Fruit fly (Drosophila melanogaster): Measurements from ENCODE around the gene Tl.

Tl gene

dm6 chr3R:26881121-26881895 lies 82.5 kb downstream of the Tl start, which contains the start of the genes ro and T48 (continued):
- TF ChIP-seq CG7987 (GFP tag; optimal IDR thresholded peaks at IDR 0.05), result peak; percentile 42
- no peak for TF ChIP-seq CG16815 (GFP tag; optimal IDR thresholded peaks at IDR 0.05)
- peak; percentile 8 for TF ChIP-seq Chrac-16 (GFP tag; optimal IDR thresholded peaks at IDR 0.05)
- TF ChIP-seq CG4730 (GFP tag; IDR thresholded peaks at IDR 0.05), result no peak
- no peak for TF ChIP-seq CG16863 (GFP tag; optimal IDR thresholded peaks at IDR 0.05)
- TF ChIP-seq grau (tag; optimal IDR thresholded peaks at IDR 0.05), result peak; percentile 41
- TF ChIP-seq eyg (GFP tag; optimal IDR thresholded peaks at IDR 0.05), result peak; percentile 15
- no peak for TF ChIP-seq CG30431 (GFP tag; optimal IDR thresholded peaks at IDR 0.05)
- 0 out of 3 replicates have a peak, but pooled peaks have one; percentile 8 for TF ChIP-seq CG14860 (GFP tag; IDR thresholded peaks at IDR 0.05; ENCODE audit: partially characterized antibody)
- no peak for TF ChIP-seq D19B (GFP tag; optimal IDR thresholded peaks at IDR 0.05)
- peak; percentile 96 for TF ChIP-seq Med (GFP tag)
- TF ChIP-seq Oli (tag; optimal IDR thresholded peaks at IDR 0.05), result no peak
- TF ChIP-seq trh (GFP tag; optimal IDR thresholded peaks at IDR 0.05), result no peak
- peak; percentile 49 for TF ChIP-seq CG10147 (GFP tag; optimal IDR thresholded peaks at IDR 0.05)
- TF ChIP-seq pfk (GFP tag; optimal IDR thresholded peaks at IDR 0.05), result no peak
- no peak for TF ChIP-seq Ada2b (GFP tag; IDR thresholded peaks at IDR 0.05)
- TF ChIP-seq CrebB (tag; optimal IDR thresholded peaks at IDR 0.05), result peak; percentile 51
- TF ChIP-seq CG11085 (GFP tag; IDR thresholded peaks at IDR 0.05), result peak; percentile 42; the same call in 1 of the 2 replicates
- TF ChIP-seq Abd-B (GFP tag; optimal IDR thresholded peaks at IDR 0.05), result peak; percentile 42
- peak; percentile 68 for TF ChIP-seq bcd (GFP tag; optimal IDR thresholded peaks at IDR 0.05)
- TF ChIP-seq Rfx (GFP tag; IDR thresholded peaks at IDR 0.05), result peak; percentile 70
- peak; percentile 79 for TF ChIP-seq Sin3A (optimal IDR thresholded peaks at IDR 0.05)
- TF ChIP-seq inv (GFP tag; IDR thresholded peaks at IDR 0.05; ENCODE audit: partially characterized antibody), result peak; percentile 52; the same call in 1 of the 2 replicates
- TF ChIP-seq Hr3 (GFP tag; optimal IDR thresholded peaks at IDR 0.05), result peak; percentile 32
- no peak for TF ChIP-seq E2f1 (GFP tag; IDR thresholded peaks at IDR 0.05)
- TF ChIP-seq cato (GFP tag; optimal IDR thresholded peaks at IDR 0.05; ENCODE audit: borderline replicate concordance), result no peak
- TF ChIP-seq ara (GFP tag; IDR thresholded peaks at IDR 0.05), result no peak
- peak; percentile 22; the same call in 1 of the 2 replicates for TF ChIP-seq CG6272 (GFP tag; IDR thresholded peaks at IDR 0.05)
- no peak for TF ChIP-seq CG2129 (GFP tag; IDR thresholded peaks at IDR 0.05; ENCODE audit: partially characterized antibody)
- TF ChIP-seq CG7928 (GFP tag; optimal IDR thresholded peaks at IDR 0.05), result peak; percentile 90
- no peak for TF ChIP-seq en (GFP tag; optimal IDR thresholded peaks at IDR 0.05)
- TF ChIP-seq Hr51 (GFP tag; optimal IDR thresholded peaks at IDR 0.05), result peak; percentile 26 to 53
- no peak for TF ChIP-seq CG12219 (GFP tag; optimal IDR thresholded peaks at IDR 0.05)
- TF ChIP-seq ato (GFP tag; IDR thresholded peaks at IDR 0.05; ENCODE audit: partially characterized antibody), result peak; percentile 60; the same call in 1 of the 2 replicates
- no peak for TF ChIP-seq Spps (tag; optimal IDR thresholded peaks at IDR 0.05)
- peak; percentile 50 for TF ChIP-seq CG1647 (GFP tag; optimal IDR thresholded peaks at IDR 0.05)
- TF ChIP-seq abd-A (tag; optimal IDR thresholded peaks at IDR 0.05), result peak; percentile 60
- peak; percentile 30 for TF ChIP-seq CG15696 (tag; optimal IDR thresholded peaks at IDR 0.05)
- peak; percentile 96 for TF ChIP-seq Hmr (GFP tag; optimal IDR thresholded peaks at IDR 0.05)
- no peak for TF ChIP-seq Awh (GFP tag; IDR thresholded peaks at IDR 0.05)
- no peak for TF ChIP-seq Usf (GFP tag; optimal IDR thresholded peaks at IDR 0.05)
- TF ChIP-seq CG7745 (tag; optimal IDR thresholded peaks at IDR 0.05), result peak; percentile 85
- TF ChIP-seq CG9609 (GFP tag; optimal IDR thresholded peaks at IDR 0.05), result peak; percentile 37
- peak; percentile 9 for TF ChIP-seq vfl (GFP tag; optimal IDR thresholded peaks at IDR 0.05)
- peak; percentile 29 for TF ChIP-seq mirr (GFP tag; optimal IDR thresholded peaks at IDR 0.05)
- TF ChIP-seq CG11723 (GFP tag; optimal IDR thresholded peaks at IDR 0.05), result no peak
- TF ChIP-seq Vsx1 (GFP tag; optimal IDR thresholded peaks at IDR 0.05), result no peak
- peak; percentile 52; the same call in 2 of the 4 replicates for TF ChIP-seq Gug (GFP tag; IDR thresholded peaks at IDR 0.05)
- no peak for TF ChIP-seq CG6254 (GFP tag; optimal IDR thresholded peaks at IDR 0.05)
